Fruit fly (Drosophila melanogaster): ENCODE data around the gene CG43739.

CG43739 gene

dm6 chr2L:20936061-20936390 lies 17.3 kb upstream of the CG43739 start:
- TF ChIP-seq noc (tag; optimal IDR thresholded peaks at IDR 0.05) = peak; percentile 4

dm6 chr2L:20935338-20936060 lies 16.8 kb upstream of the CG43739 start:
- no peak for TF ChIP-seq noc (tag; optimal IDR thresholded peaks at IDR 0.05)

- no peak for TF ChIP-seq noc (tag; optimal IDR thresholded peaks at IDR 0.05)
These were observed 15.9 kb upstream of the CG43739 start for dm6 chr2L:20934678-20935077.

dm6 chr2L:20934013-20934412 lies 15.3 kb upstream of the CG43739 start, which contains the start of gene CG9270:
Gene CG9270 (minus strand): TSS chr2L:20934113.
- no peak for TF ChIP-seq noc (tag; optimal IDR thresholded peaks at IDR 0.05)

dm6 chr2L:20927653-20928052 lies 8.9 kb upstream of the CG43739 start, which contains the start of gene Nthl1:
Gene Nthl1 (minus strand): TSS chr2L:20927860.
- TF ChIP-seq noc (tag; optimal IDR thresholded peaks at IDR 0.05) = no peak

- TF ChIP-seq noc (tag; optimal IDR thresholded peaks at IDR 0.05) = no peak
These were observed 7.2 kb upstream of the CG43739 start, which contains the start of gene RPA2 for dm6 chr2L:20925975-20926374. Gene RPA2 (minus strand): TSS chr2L:20926147.

dm6 chr2L:20923088-20923571 lies 4.4 kb upstream of the CG43739 start:
- no peak for TF ChIP-seq noc (tag; optimal IDR thresholded peaks at IDR 0.05)

dm6 chr2L:20922196-20923087 lies 3.7 kb upstream of the CG43739 start, which contains the start of gene Mtp:
Gene Mtp (minus strand): TSS chr2L:20922876.
- TF ChIP-seq noc (tag; optimal IDR thresholded peaks at IDR 0.05) = peak; percentile 84

dm6 chr2L:20918056-20918674 lies 566 bp downstream of the CG43739 start:
- TF ChIP-seq noc (tag; optimal IDR thresholded peaks at IDR 0.05) = peak; percentile 85

- TF ChIP-seq noc (tag; optimal IDR thresholded peaks at IDR 0.05) = peak; percentile 76
These were observed 1.3 kb downstream of the CG43739 start for dm6 chr2L:20917235-20918055.

dm6 chr2L:20916672-20917209 lies 2.0 kb downstream of the CG43739 start:
- TF ChIP-seq noc (tag; optimal IDR thresholded peaks at IDR 0.05) = no peak

- no peak for TF ChIP-seq noc (tag; optimal IDR thresholded peaks at IDR 0.05)
These were observed 3.5 kb downstream of the CG43739 start for dm6 chr2L:20915224-20915623.

dm6 chr2L:20913528-20913927 lies 5.2 kb downstream of the CG43739 start:
- no peak for TF ChIP-seq noc (tag; optimal IDR thresholded peaks at IDR 0.05)

dm6 chr2L:20912789-20913300 lies 5.9 kb downstream of the CG43739 start:
- TF ChIP-seq noc (tag; optimal IDR thresholded peaks at IDR 0.05) = no peak

- TF ChIP-seq noc (tag; optimal IDR thresholded peaks at IDR 0.05) = peak; percentile 8
These were observed 7.4 kb downstream of the CG43739 start for dm6 chr2L:20911374-20911773.
